Worm (Caenorhabditis elegans) whole organism, late embryonic: Measurements from ENCODE around the gene psmd-9.

Experiments used
- C38D4.7 ChIP-seq: fragments of 200-800 bp; sonication (Bioruptor generic); optimal IDR thresholded peaks from 2 replicates; lab custom pipeline; 2018; ENCODE audit warnings: mild to moderate bottlenecking, missing genetic modification characterization, moderate library complexity, missing compliant biosample characterization
- K02D7.2 ChIP-seq: sonication (generic microtip); optimal IDR thresholded peaks from 2 replicates; lab custom pipeline; 2017; ENCODE audit warnings: mild to moderate bottlenecking, missing genetic modification characterization, missing compliant biosample characterization
- Y22D7AL.16 ChIP-seq: sonication (generic microtip); optimal IDR thresholded peaks from 2 replicates; lab custom pipeline; 2016; ENCODE audit warnings: missing genetic modification characterization, missing compliant biosample characterization
- ahr-1 ChIP-seq: sonication (generic microtip); optimal IDR thresholded peaks from 2 replicates; lab custom pipeline; 2016; ENCODE audit warnings: missing genetic modification characterization, missing compliant biosample characterization
- ceh-14 ChIP-seq: sonication (generic microtip); optimal IDR thresholded peaks from 2 replicates; lab custom pipeline; 2016; ENCODE audit warnings: missing genotype, missing genetic modification characterization, missing compliant biosample characterization
- ceh-19 ChIP-seq: fragments of 200-800 bp; sonication (Bioruptor generic); optimal IDR thresholded peaks from 2 replicates; lab custom pipeline; 2018; ENCODE audit warnings: mild to moderate bottlenecking, missing genetic modification characterization, missing compliant biosample characterization
- ceh-2 ChIP-seq: sonication (generic microtip); optimal IDR thresholded peaks from 2 replicates; lab custom pipeline; 2016; ENCODE audit warnings: missing genotype, missing genetic modification characterization, missing compliant biosample characterization
- ceh-34 ChIP-seq: sonication (generic microtip); optimal IDR thresholded peaks from 2 replicates; lab custom pipeline; 2016; ENCODE audit warnings: mild to moderate bottlenecking, missing genetic modification characterization, missing compliant biosample characterization
- ceh-9 ChIP-seq: sonication (generic microtip); optimal IDR thresholded peaks from 2 replicates; lab custom pipeline; 2016; ENCODE audit warnings: mild to moderate bottlenecking, missing genetic modification characterization, inconsistent platforms, missing compliant biosample characterization
- dmd-4 ChIP-seq: sonication (generic microtip); optimal IDR thresholded peaks from 2 replicates; lab custom pipeline; 2016; ENCODE audit warnings: borderline replicate concordance, missing genetic modification characterization, missing compliant biosample characterization
- dve-1 ChIP-seq: sonication (generic microtip); optimal IDR thresholded peaks from 2 replicates; lab custom pipeline; 2017; ENCODE audit warnings: antibody characterized with exemption, mild to moderate bottlenecking, missing genetic modification characterization, missing compliant biosample characterization
- elt-4 ChIP-seq: sonication (generic microtip); optimal IDR thresholded peaks from 2 replicates; lab custom pipeline; 2016; ENCODE audit warnings: missing genetic modification characterization, missing compliant biosample characterization
- ets-4 ChIP-seq: sonication (generic microtip); optimal IDR thresholded peaks from 2 replicates; lab custom pipeline; 2016; ENCODE audit warnings: missing genetic modification characterization, missing compliant biosample characterization
- eyg-1 ChIP-seq: sonication (generic microtip); optimal IDR thresholded peaks from 2 replicates; lab custom pipeline; 2016; ENCODE audit warnings: missing genotype, missing genetic modification characterization, missing compliant biosample characterization
- fax-1 ChIP-seq: sonication (generic microtip); optimal IDR thresholded peaks from 2 replicates; lab custom pipeline; 2016; ENCODE audit warnings: missing genotype, missing genetic modification characterization, missing compliant biosample characterization
- fkh-6 ChIP-seq: sonication (generic microtip); optimal IDR thresholded peaks from 2 replicates; lab custom pipeline; 2016; ENCODE audit warnings: missing genetic modification characterization, missing compliant biosample characterization
- hlh-30 ChIP-seq: sonication (generic microtip); optimal IDR thresholded peaks from 2 replicates; lab custom pipeline; 2017; ENCODE audit warnings: antibody characterized with exemption, missing genetic modification characterization, missing compliant biosample characterization; ENCODE audit not compliant: insufficient read depth
- lim-6 ChIP-seq: sonication (generic microtip); optimal IDR thresholded peaks from 2 replicates; lab custom pipeline; 2016; ENCODE audit warnings: missing genetic modification characterization, missing compliant biosample characterization
- lin-11 ChIP-seq: fragments of 200-800 bp; sonication (Bioruptor generic); optimal IDR thresholded peaks from 2 replicates; lab custom pipeline; 2018; ENCODE audit warnings: mild to moderate bottlenecking, missing genetic modification characterization, missing compliant biosample characterization
- nfya-1 ChIP-seq: sonication (generic microtip); optimal IDR thresholded peaks from 2 replicates; lab custom pipeline; 2017; ENCODE audit warnings: missing genetic modification characterization, mild to moderate bottlenecking, missing compliant biosample characterization, antibody characterized with exemption, moderate library complexity
- pat-9 ChIP-seq: fragments of 200-800 bp; sonication (Bioruptor generic); optimal IDR thresholded peaks from 2 replicates; lab custom pipeline; 2018; ENCODE audit warnings: mild to moderate bottlenecking, missing genetic modification characterization, moderate library complexity, missing compliant biosample characterization
- pax-1 ChIP-seq: fragments of 150-350 bp; optimal IDR thresholded peaks from 2 replicates; lab custom pipeline; 2014; ENCODE audit warnings: missing biosample characterization, missing genetic modification characterization
- pha-4 ChIP-seq: fragments of 150-350 bp; optimal IDR thresholded peaks from 2 replicates; lab custom pipeline; 2018; ENCODE audit warnings: missing biosample characterization, missing genetic modification reagents, missing genetic modification characterization
- pqm-1 ChIP-seq: sonication (generic microtip); optimal IDR thresholded peaks from 2 replicates; lab custom pipeline; 2016; ENCODE audit warnings: missing genetic modification characterization, missing compliant biosample characterization
- sdc-2 ChIP-seq: sonication (generic microtip); optimal IDR thresholded peaks from 2 replicates; lab custom pipeline; 2016; ENCODE audit warnings: missing genotype, missing genetic modification characterization, missing compliant biosample characterization
- sox-2 ChIP-seq: fragments of 200-800 bp; sonication (Bioruptor generic); IDR thresholded peaks from 2 replicates; pipeline ENCODE4 v1.3.6; 2022; ENCODE audit warnings: missing genetic modification reagents, missing genetic modification characterization, missing compliant biosample characterization
- sox-4 ChIP-seq: sonication (generic microtip); optimal IDR thresholded peaks from 2 replicates; lab custom pipeline; 2017; ENCODE audit warnings: mild to moderate bottlenecking, missing genetic modification characterization, inconsistent platforms, missing compliant biosample characterization
- syd-9 ChIP-seq: sonication (generic microtip); optimal IDR thresholded peaks from 2 replicates; lab custom pipeline; 2016; ENCODE audit warnings: mild to moderate bottlenecking, missing genetic modification characterization, moderate library complexity, missing compliant biosample characterization
- tbx-2 ChIP-seq: sonication (generic microtip); optimal IDR thresholded peaks from 2 replicates; lab custom pipeline; 2016; ENCODE audit warnings: missing genetic modification characterization, missing compliant biosample characterization
- tbx-7 ChIP-seq: sonication (generic microtip); optimal IDR thresholded peaks from 2 replicates; lab custom pipeline; 2016; ENCODE audit warnings: missing genotype, missing genetic modification characterization, missing compliant biosample characterization
- ttx-3 ChIP-seq: sonication (generic microtip); optimal IDR thresholded peaks from 2 replicates; lab custom pipeline; 2016; ENCODE audit warnings: missing genetic modification reagents, missing genetic modification characterization, missing compliant biosample characterization
- unc-3 ChIP-seq, 2 experiments: fragments of 200-800 bp in 1 of 2; sonication (Bioruptor generic) in 1 of 2; sonication (generic microtip) in 1 of 2; conservative IDR thresholded peaks in 1 of 2; optimal IDR thresholded peaks in 1 of 2; 2 replicates each; pipeline versions ENCODE4 v1.3.6 to Lab custom; 2016 to 2022; ENCODE audit warnings: missing compliant biosample characterization in 2 of 2, missing genetic modification characterization in 2 of 2, missing genetic modification reagents in 1 of 2
- unc-42 ChIP-seq: sonication (generic microtip); optimal IDR thresholded peaks from 2 replicates; lab custom pipeline; 2016; ENCODE audit warnings: missing genotype, missing genetic modification characterization, missing compliant biosample characterization
- unc-55 ChIP-seq: sonication (generic microtip); optimal IDR thresholded peaks from 2 replicates; lab custom pipeline; 2017; ENCODE audit warnings: missing biosample characterization, missing genetic modification reagents, missing genetic modification characterization

The psmd-9 gene

DNA sequence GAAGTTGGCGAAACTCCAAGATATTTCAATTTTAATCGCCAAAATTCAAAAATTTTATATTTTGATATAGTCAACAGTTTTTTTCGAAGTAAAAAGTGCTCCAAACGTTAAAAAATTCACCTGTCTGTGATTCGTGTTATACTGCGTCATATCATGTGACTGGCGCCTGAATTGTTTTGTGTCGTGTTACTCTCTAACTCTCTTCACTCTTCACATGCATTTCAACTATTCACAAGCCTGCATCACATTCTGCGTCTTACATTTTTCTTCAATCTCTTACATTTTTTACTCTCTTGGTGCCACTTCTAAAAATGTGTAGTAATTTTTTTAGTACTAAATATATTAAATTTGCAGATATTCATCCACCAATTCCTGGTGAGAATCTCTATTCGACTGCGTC lies 26.5 kb downstream of the psmd-9 start, which contains the start of gene flcn-1:
Gene flcn-1, plus strand, starts transcription at position 348 of the 400 bp plus-strand sequence.
- no peak for TF ChIP-seq elt-4 (tag; lab: Kevin White, UChicago)
- TF ChIP-seq ceh-9 (tag; lab: Kevin White, UChicago), result no peak
- TF ChIP-seq ahr-1 (tag; lab: Kevin White, UChicago), result no peak
- TF ChIP-seq tbx-2 (tag; lab: Kevin White, UChicago), result no peak
- peak; percentile 66 for TF ChIP-seq hlh-30 (tag; lab: Kevin White, UChicago)

DNA sequence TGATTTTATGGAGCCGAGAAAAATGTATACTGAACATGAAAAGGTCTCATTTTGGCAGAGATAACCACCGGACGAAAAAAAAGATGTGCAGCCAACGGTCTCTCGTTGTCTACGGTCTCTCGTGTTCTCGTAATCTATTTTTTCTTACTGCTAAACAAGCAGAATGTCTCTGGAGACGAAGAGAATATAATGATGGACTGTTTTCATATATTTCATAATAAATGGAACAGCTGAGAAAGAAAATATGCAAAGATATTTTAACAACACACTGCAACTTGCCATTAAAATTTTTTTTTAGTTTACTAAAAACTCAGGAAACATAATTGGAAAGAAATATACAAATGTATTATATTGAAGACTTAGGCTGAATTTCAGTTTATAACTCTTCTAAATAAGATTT lies 28.2 kb downstream of the psmd-9 start:
- TF ChIP-seq nfya-1 (tag; lab: Kevin White, UChicago) (no peak), unc-3 (GFP tag; conservative IDR thresholded peaks at IDR 0.05; lab: Robert Waterston, UW) (no peak), unc-3 (tag; optimal IDR thresholded peaks at IDR 0.05; lab: Kevin White, UChicago) (no peak), pax-1 (no peak), ceh-2 (tag; lab: Kevin White, UChicago) (no peak), lin-11 (tag; lab: Kevin White, UChicago) (no peak), K02D7.2 (no peak), pha-4 (no peak), ttx-3 (tag; lab: Kevin White, UChicago) (no peak), hlh-30 (tag; lab: Kevin White, UChicago) (no peak), ets-4 (tag; lab: Kevin White, UChicago) (no peak), pqm-1 (tag; lab: Kevin White, UChicago) (no peak), tbx-7 (tag; lab: Kevin White, UChicago) (no peak), fax-1 (no peak)

DNA sequence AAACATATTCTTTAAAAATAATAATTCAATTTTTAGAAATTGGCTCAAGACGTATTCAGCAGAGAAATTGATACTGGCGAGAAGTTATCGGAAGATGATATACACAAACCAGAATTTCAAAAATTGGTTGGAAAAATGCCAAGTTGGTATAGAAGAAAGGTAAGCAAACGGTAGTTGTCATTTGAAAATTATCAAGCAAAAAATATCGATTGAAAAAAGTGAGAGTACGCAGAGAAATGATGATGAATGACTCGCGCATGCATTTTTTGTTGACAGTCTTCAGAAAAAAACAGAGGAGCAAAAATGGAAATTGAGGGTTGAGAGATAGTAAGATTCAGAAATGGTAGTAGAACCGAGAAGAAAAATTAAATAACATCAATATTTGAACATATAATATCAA lies 31.1 kb downstream of the psmd-9 start:
- no peak for TF ChIP-seq sox-2
- no peak for TF ChIP-seq ceh-19
- TF ChIP-seq ceh-14 (tag; lab: Kevin White, UChicago), result no peak
- no peak for TF ChIP-seq tbx-7 (tag; lab: Kevin White, UChicago)
- TF ChIP-seq sdc-2 (tag; lab: Kevin White, UChicago), result no peak
- no peak for TF ChIP-seq ahr-1 (tag; lab: Kevin White, UChicago)
- TF ChIP-seq syd-9 (tag; lab: Kevin White, UChicago), result no peak
- TF ChIP-seq unc-55 (GFP tag; lab: Kevin White, UChicago), result no peak
- no peak for TF ChIP-seq ets-4 (tag; lab: Kevin White, UChicago)
- TF ChIP-seq fkh-6, result no peak
- no peak for TF ChIP-seq K02D7.2
- TF ChIP-seq pqm-1 (tag; lab: Kevin White, UChicago), result no peak
- TF ChIP-seq lim-6 (tag; lab: Kevin White, UChicago), result no peak
- TF ChIP-seq sox-4 (tag; lab: Kevin White, UChicago), result no peak

DNA sequence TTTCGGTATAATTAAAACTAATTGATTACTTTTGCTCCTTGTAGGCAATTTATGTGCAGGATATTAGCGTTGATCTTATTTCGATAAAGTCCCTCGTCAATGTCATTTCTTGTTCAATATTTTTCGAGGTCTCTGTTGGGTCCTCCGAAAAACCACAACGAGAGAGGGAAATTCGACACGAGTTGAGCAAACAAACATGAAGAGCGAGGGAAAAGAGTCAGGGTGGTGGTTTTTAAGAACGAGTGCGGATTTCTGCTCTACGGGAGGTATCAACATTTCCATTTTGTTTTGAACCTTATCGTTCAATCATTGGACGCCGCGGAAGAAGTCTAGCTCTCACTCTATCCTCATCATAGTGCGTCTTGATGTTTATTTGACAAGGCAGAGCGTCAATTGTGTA lies 32.8 kb downstream of the psmd-9 start:
- TF ChIP-seq ceh-34 (tag; lab: Kevin White, UChicago) (peak; percentile 92), sdc-2 (tag; lab: Kevin White, UChicago) (no peak), ceh-19 (peak; percentile 25)

DNA sequence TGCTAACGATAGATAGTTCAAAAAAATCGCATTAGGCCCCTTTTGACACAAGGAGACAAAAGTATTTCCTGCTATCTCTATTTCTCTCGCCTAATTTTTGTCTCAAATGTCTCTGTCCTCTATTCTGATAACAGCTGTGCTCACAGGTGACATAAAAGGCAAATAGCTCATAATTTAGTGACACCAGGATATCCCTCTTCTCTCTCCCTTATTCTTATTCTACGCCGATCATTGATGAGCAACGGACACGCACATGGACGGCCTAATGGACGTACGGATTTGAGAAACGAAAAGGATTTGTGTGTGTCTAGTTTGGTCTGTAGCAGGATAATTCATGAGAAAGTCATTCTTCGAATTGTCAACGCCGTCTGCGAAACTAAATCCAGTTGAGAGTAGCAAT lies 34.1 kb downstream of the psmd-9 start:
- TF ChIP-seq unc-55 (GFP tag; lab: Kevin White, UChicago) (peak; percentile 26), pat-9 (no peak)

DNA sequence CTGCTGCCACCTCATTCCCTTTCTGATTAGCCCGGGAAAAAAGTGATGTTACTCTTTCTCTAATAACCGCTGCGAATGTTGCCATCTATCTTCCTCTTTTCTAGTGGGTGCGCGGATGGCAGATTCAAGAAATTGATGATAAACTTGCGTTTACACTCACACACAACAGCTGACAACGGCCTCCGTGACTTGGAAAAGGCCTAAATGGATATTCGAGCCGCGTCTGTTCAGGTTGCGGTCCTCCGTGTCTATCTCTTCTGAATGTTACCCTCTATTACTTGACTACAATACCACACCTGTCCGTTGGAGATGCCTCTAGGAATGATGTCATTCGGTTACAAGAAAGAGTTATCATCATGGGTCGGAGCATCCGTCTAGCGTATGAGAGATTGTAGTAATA lies 34.6 kb downstream of the psmd-9 start:
- no peak for TF ChIP-seq ceh-2 (tag; lab: Kevin White, UChicago)
- TF ChIP-seq nfya-1 (tag; lab: Kevin White, UChicago), result no peak
- no peak for TF ChIP-seq fkh-6
- no peak for TF ChIP-seq ceh-9 (tag; lab: Kevin White, UChicago)
- no peak for TF ChIP-seq Y22D7AL.16 (tag; lab: Kevin White, UChicago)
- TF ChIP-seq sox-4 (tag; lab: Kevin White, UChicago), result no peak
- no peak for TF ChIP-seq dve-1
- no peak for TF ChIP-seq unc-42 (tag; lab: Kevin White, UChicago)
- no peak for TF ChIP-seq dmd-4 (tag; lab: Kevin White, UChicago)
- no peak for TF ChIP-seq ahr-1 (tag; lab: Kevin White, UChicago)
- no peak for TF ChIP-seq tbx-7 (tag; lab: Kevin White, UChicago)
- no peak for TF ChIP-seq lim-6 (tag; lab: Kevin White, UChicago)
- no peak for TF ChIP-seq sdc-2 (tag; lab: Kevin White, UChicago)
- no peak for TF ChIP-seq C38D4.7 (GFP tag; lab: Kevin White, UChicago)
- no peak for TF ChIP-seq eyg-1
- TF ChIP-seq tbx-2 (tag; lab: Kevin White, UChicago), result no peak
